Fruit fly (Drosophila melanogaster): ENCODE data around the gene CG43254.

The CG43254 gene

dm6 chr3R:7760970-7761558 lies 21.7 kb upstream of the CG43254 start:
- TF ChIP-seq ovo (GFP tag; optimal IDR thresholded peaks at IDR 0.05), result no peak
- no peak for TF ChIP-seq CG7045 (GFP tag; optimal IDR thresholded peaks at IDR 0.05)
- TF ChIP-seq kay (GFP tag; ENCODE audit: borderline replicate concordance), result no peak
- no peak for TF ChIP-seq CG1620 (GFP tag; optimal IDR thresholded peaks at IDR 0.05)
- no peak for TF ChIP-seq CG7101 (tag; optimal IDR thresholded peaks at IDR 0.05)
- TF ChIP-seq CG33017 (tag; optimal IDR thresholded peaks at IDR 0.05), result no peak
- no peak for TF ChIP-seq CG12768 (GFP tag; optimal IDR thresholded peaks at IDR 0.05)
- no peak for TF ChIP-seq bab1 (GFP tag; optimal IDR thresholded peaks at IDR 0.05)
- TF ChIP-seq CG11617 (GFP tag; optimal IDR thresholded peaks at IDR 0.05), result no peak
- TF ChIP-seq toe (GFP tag; optimal IDR thresholded peaks at IDR 0.05), result no peak
- TF ChIP-seq tj (GFP tag; optimal IDR thresholded peaks at IDR 0.05), result no peak
- no peak for TF ChIP-seq cic (GFP tag; optimal IDR thresholded peaks at IDR 0.05)

dm6 chr3R:7759486-7759885 lies 20.1 kb upstream of the CG43254 start, which contains the start of gene Sp7:
Gene Sp7 (plus strand): TSS chr3R:7759786.
- TF ChIP-seq kay (GFP tag; ENCODE audit: borderline replicate concordance) (no peak), CG33017 (tag; optimal IDR thresholded peaks at IDR 0.05) (no peak), CG7101 (tag; optimal IDR thresholded peaks at IDR 0.05) (no peak), CG14711 (tag; optimal IDR thresholded peaks at IDR 0.05) (no peak), CG5204 (GFP tag; optimal IDR thresholded peaks at IDR 0.05) (no peak), Mnt (GFP tag; optimal IDR thresholded peaks at IDR 0.05) (no peak), cic (GFP tag; optimal IDR thresholded peaks at IDR 0.05) (no peak), toe (GFP tag; optimal IDR thresholded peaks at IDR 0.05) (no peak), tj (GFP tag; optimal IDR thresholded peaks at IDR 0.05) (no peak), CG12768 (GFP tag; optimal IDR thresholded peaks at IDR 0.05) (no peak), CG1620 (GFP tag; optimal IDR thresholded peaks at IDR 0.05) (no peak), Hr96 (GFP tag; optimal IDR thresholded peaks at IDR 0.05) (no peak), Clk (GFP tag; optimal IDR thresholded peaks at IDR 0.05) (no peak), CG7045 (GFP tag; optimal IDR thresholded peaks at IDR 0.05) (no peak), cnc (optimal IDR thresholded peaks at IDR 0.05) (no peak), pad (GFP tag; optimal IDR thresholded peaks at IDR 0.05) (no peak), CG11617 (GFP tag; optimal IDR thresholded peaks at IDR 0.05) (no peak), ovo (GFP tag; optimal IDR thresholded peaks at IDR 0.05) (no peak), Crg-1 (GFP tag; optimal IDR thresholded peaks at IDR 0.05) (no peak), bab1 (GFP tag; optimal IDR thresholded peaks at IDR 0.05) (no peak)

- no peak for TF ChIP-seq bab1 (GFP tag; optimal IDR thresholded peaks at IDR 0.05)
- no peak for TF ChIP-seq CG12768 (GFP tag; optimal IDR thresholded peaks at IDR 0.05)
- TF ChIP-seq Crg-1 (GFP tag; optimal IDR thresholded peaks at IDR 0.05), result no peak
- no peak for TF ChIP-seq CG5204 (GFP tag; optimal IDR thresholded peaks at IDR 0.05)
- no peak for TF ChIP-seq kay (GFP tag; ENCODE audit: borderline replicate concordance)
- TF ChIP-seq CG33017 (tag; optimal IDR thresholded peaks at IDR 0.05), result no peak
- TF ChIP-seq Clk (GFP tag; optimal IDR thresholded peaks at IDR 0.05), result no peak
- no peak for TF ChIP-seq ovo (GFP tag; optimal IDR thresholded peaks at IDR 0.05)
- no peak for TF ChIP-seq CG7045 (GFP tag; optimal IDR thresholded peaks at IDR 0.05)
Measured at dm6 chr3R:7757822-7758221, 18.5 kb upstream of the CG43254 start, which contains the start of gene CG10919. Gene CG10919 (plus strand): TSS chr3R:7758122.

- TF ChIP-seq ovo (GFP tag; optimal IDR thresholded peaks at IDR 0.05) (no peak), cnc (optimal IDR thresholded peaks at IDR 0.05) (no peak), Mnt (GFP tag; optimal IDR thresholded peaks at IDR 0.05) (no peak), CG14711 (tag; optimal IDR thresholded peaks at IDR 0.05) (no peak), Clk (GFP tag; optimal IDR thresholded peaks at IDR 0.05) (no peak), CG33017 (tag; optimal IDR thresholded peaks at IDR 0.05) (no peak), toe (GFP tag; optimal IDR thresholded peaks at IDR 0.05) (no peak), pad (GFP tag; optimal IDR thresholded peaks at IDR 0.05) (no peak), CG5204 (GFP tag; optimal IDR thresholded peaks at IDR 0.05) (no peak), CG11617 (GFP tag; optimal IDR thresholded peaks at IDR 0.05) (no peak), CG7101 (tag; optimal IDR thresholded peaks at IDR 0.05) (no peak)
Measured at dm6 chr3R:7753518-7753917, 14.2 kb upstream of the CG43254 start.

dm6 chr3R:7749993-7750392 lies 10.6 kb upstream of the CG43254 start, which contains the start of gene pyd3:
Gene pyd3 (minus strand): TSS chr3R:7750079.
- TF ChIP-seq Mnt (GFP tag; optimal IDR thresholded peaks at IDR 0.05), result no peak
- TF ChIP-seq CG33017 (tag; optimal IDR thresholded peaks at IDR 0.05), result peak; percentile 16
- no peak for TF ChIP-seq CG7045 (GFP tag; optimal IDR thresholded peaks at IDR 0.05)

- no peak for TF ChIP-seq kay (GFP tag; ENCODE audit: borderline replicate concordance)
- no peak for TF ChIP-seq Clk (GFP tag; optimal IDR thresholded peaks at IDR 0.05)
- TF ChIP-seq Mnt (GFP tag; optimal IDR thresholded peaks at IDR 0.05), result no peak
- no peak for TF ChIP-seq Crg-1 (GFP tag; optimal IDR thresholded peaks at IDR 0.05)
- no peak for TF ChIP-seq toe (GFP tag; optimal IDR thresholded peaks at IDR 0.05)
- TF ChIP-seq ovo (GFP tag; optimal IDR thresholded peaks at IDR 0.05), result no peak
- no peak for TF ChIP-seq pad (GFP tag; optimal IDR thresholded peaks at IDR 0.05)
- no peak for TF ChIP-seq cic (GFP tag; optimal IDR thresholded peaks at IDR 0.05)
- TF ChIP-seq CG33017 (tag; optimal IDR thresholded peaks at IDR 0.05), result no peak
- no peak for TF ChIP-seq cnc (optimal IDR thresholded peaks at IDR 0.05)
- TF ChIP-seq Hr96 (GFP tag; optimal IDR thresholded peaks at IDR 0.05), result no peak
- no peak for TF ChIP-seq CG7101 (tag; optimal IDR thresholded peaks at IDR 0.05)
- no peak for TF ChIP-seq CG1620 (GFP tag; optimal IDR thresholded peaks at IDR 0.05)
- TF ChIP-seq CG5204 (GFP tag; optimal IDR thresholded peaks at IDR 0.05), result no peak
- TF ChIP-seq tj (GFP tag; optimal IDR thresholded peaks at IDR 0.05), result no peak
Measured at dm6 chr3R:7722117-7722516, 17.2 kb downstream of the CG43254 start, which contains the start of gene CG2616. Gene CG2616 (plus strand): TSS chr3R:7722417.

Data from whole organism, adult.